Fruit fly (Drosophila melanogaster) whole organism, adult: ENCODE measurements around the gene Tace.

Experiments used
- CG1620 ChIP-seq: fragments of 200-800 bp; sonication (Bioruptor generic); optimal IDR thresholded peaks from 2 replicates; lab custom pipeline; 2016; ENCODE audit warnings: missing biosample characterization, missing genetic modification characterization
- CG7045 ChIP-seq: fragments of 200-800 bp; sonication (Bioruptor generic); optimal IDR thresholded peaks from 2 replicates; lab custom pipeline; 2017; ENCODE audit warnings: missing biosample characterization, mild to moderate bottlenecking, missing genetic modification characterization
- CG7101 ChIP-seq: fragments of 200-800 bp; sonication (Bioruptor generic); optimal IDR thresholded peaks from 2 replicates; lab custom pipeline; 2018; ENCODE audit warnings: missing biosample characterization, mild to moderate bottlenecking, missing genetic modification characterization, moderate library complexity
- cic ChIP-seq: fragments of 200-800 bp; sonication (Bioruptor generic); optimal IDR thresholded peaks from 2 replicates; lab custom pipeline; 2017; ENCODE audit warnings: missing biosample characterization, mild to moderate bottlenecking, missing genetic modification characterization, moderate library complexity
- cnc ChIP-seq, 2 experiments: fragments of >200 bp; optimal IDR thresholded peaks; 2 replicates each; lab custom pipeline; 2017
- kay ChIP-seq: fragments of 200-800 bp; sonication (Bioruptor generic); peaks from one replicate; lab custom pipeline; 2016; ENCODE audit warnings: missing biosample characterization, missing genetic modification characterization, borderline replicate concordance
- pad ChIP-seq: fragments of 200-800 bp; sonication (Bioruptor generic); optimal IDR thresholded peaks from 3 replicates; lab custom pipeline; 2017; ENCODE audit warnings: missing biosample characterization, missing genetic modification characterization, mild to moderate bottlenecking, moderate library complexity, missing genetic modification reagents
- tj ChIP-seq: fragments of 200-800 bp; sonication (Bioruptor generic); optimal IDR thresholded peaks from 3 replicates; lab custom pipeline; 2017; ENCODE audit warnings: missing biosample characterization, mild to moderate bottlenecking, missing genetic modification characterization, moderate library complexity
- toe ChIP-seq: fragments of 200-800 bp; sonication (Bioruptor generic); optimal IDR thresholded peaks from 2 replicates; lab custom pipeline; 2016; ENCODE audit warnings: missing biosample characterization, missing genetic modification characterization

- no peak for TF ChIP-seq tj (GFP tag; lab: Kevin White, UChicago)
- TF ChIP-seq toe (GFP tag; lab: Kevin White, UChicago): no peak
- TF ChIP-seq CG1620 (GFP tag; lab: Kevin White, UChicago): no peak
- no peak for TF ChIP-seq cnc (optimal IDR thresholded peaks at IDR 0.05; lab: Kevin White, UChicago)
- TF ChIP-seq kay (GFP tag; lab: Kevin White, UChicago): no peak
- TF ChIP-seq CG7101 (tag; lab: Kevin White, UChicago): no peak
- TF ChIP-seq cic: no peak
- no peak for TF ChIP-seq pad (GFP tag; lab: Kevin White, UChicago)
- no peak for TF ChIP-seq CG7045 (GFP tag; lab: Kevin White, UChicago)
These were observed 38.3 kb downstream of the Tace start, which contains the start of gene janB for dm6 chr3R:30038628-30039027.
